Worm (Caenorhabditis elegans) whole organism, young adult: ENCODE data around the gene B0365.9.
A peak's percentile ranks its signal among the peaks of the same experiment; 100 is the strongest.

ENCODE experiments used
- B0035.1 ChIP-seq: sonication (generic microtip); optimal IDR thresholded peaks from 2 replicates; lab custom pipeline; 2016; ENCODE audit warnings: missing genetic modification characterization, mild to moderate bottlenecking, missing compliant biosample characterization, missing genotype, missing genetic modification reagents
- B0336.3 ChIP-seq: fragments of 200-800 bp; sonication (Bioruptor generic); IDR thresholded peaks from 2 replicates; pipeline ENCODE4 v1.3.6; 2022; ENCODE audit warnings: missing genetic modification characterization, missing compliant biosample characterization
- D2030.7 ChIP-seq: fragments of 200-800 bp; sonication (Bioruptor generic); IDR thresholded peaks from 2 replicates; pipeline ENCODE4 v1.3.6; 2022; ENCODE audit warnings: missing genetic modification reagents, missing genetic modification characterization, missing compliant biosample characterization
- F23B12.7 ChIP-seq: sonication (generic microtip); optimal IDR thresholded peaks from 2 replicates; lab custom pipeline; 2017; ENCODE audit warnings: missing genetic modification characterization, mild to moderate bottlenecking, missing compliant biosample characterization, antibody characterized with exemption, moderate library complexity; ENCODE audit not compliant: insufficient read depth
- F33H1.4 ChIP-seq: fragments of 200-800 bp; sonication (Bioruptor generic); IDR thresholded peaks from 2 replicates; pipeline ENCODE4 v1.3.6; 2022; ENCODE audit warnings: missing genetic modification reagents, missing genetic modification characterization, missing compliant biosample characterization
- F57A8.1 ChIP-seq: fragments of 200-800 bp; sonication (Bioruptor generic); optimal IDR thresholded peaks from 2 replicates; lab custom pipeline; 2018; ENCODE audit warnings: mild to moderate bottlenecking, missing genetic modification characterization, moderate library complexity, missing compliant biosample characterization
- T26A5.8 ChIP-seq: sonication (generic microtip); optimal IDR thresholded peaks from 2 replicates; lab custom pipeline; 2016; ENCODE audit warnings: missing genetic modification characterization, missing compliant biosample characterization
- atf-7 ChIP-seq: sonication (generic microtip); optimal IDR thresholded peaks from 2 replicates; lab custom pipeline; 2017; ENCODE audit warnings: mild to moderate bottlenecking, missing genetic modification characterization, missing compliant biosample characterization
- bed-2 ChIP-seq: fragments of 200-800 bp; sonication (Bioruptor generic); IDR thresholded peaks from 2 replicates; pipeline ENCODE4 v1.3.6; 2022; ENCODE audit warnings: missing genetic modification reagents, missing genetic modification characterization, missing compliant biosample characterization
- die-1 ChIP-seq: sonication (generic microtip); optimal IDR thresholded peaks from 2 replicates; lab custom pipeline; 2016; ENCODE audit warnings: missing genotype, mild to moderate bottlenecking, missing genetic modification characterization, missing compliant biosample characterization
- dox-1 ChIP-seq: fragments of 200-800 bp; sonication (Bioruptor generic); IDR thresholded peaks from 2 replicates; pipeline ENCODE4 v1.3.6; 2022; ENCODE audit warnings: missing genetic modification reagents, missing genetic modification characterization, missing compliant biosample characterization
- dpff-1 ChIP-seq: sonication (generic microtip); optimal IDR thresholded peaks from 2 replicates; lab custom pipeline; 2017; ENCODE audit warnings: mild to moderate bottlenecking, missing genetic modification characterization, missing compliant biosample characterization
- egl-18 ChIP-seq: fragments of 200-800 bp; sonication (Bioruptor generic); IDR thresholded peaks from 2 replicates; pipeline ENCODE4 v1.3.6; 2022; ENCODE audit warnings: missing genetic modification reagents, missing genetic modification characterization, missing compliant biosample characterization
- egl-44 ChIP-seq: fragments of 200-800 bp; sonication (Bioruptor generic); IDR thresholded peaks from 2 replicates; pipeline ENCODE4 v1.3.6; 2022; ENCODE audit warnings: missing genetic modification reagents, missing genetic modification characterization, missing compliant biosample characterization
- ets-4 ChIP-seq: fragments of 200-800 bp; sonication (Bioruptor generic); optimal IDR thresholded peaks from 2 replicates; lab custom pipeline; 2018; ENCODE audit warnings: mild to moderate bottlenecking, missing genetic modification characterization, missing compliant biosample characterization
- gei-17 ChIP-seq: fragments of 200-800 bp; sonication (Bioruptor generic); optimal IDR thresholded peaks from 2 replicates; lab custom pipeline; 2018; ENCODE audit warnings: mild to moderate bottlenecking, missing genetic modification characterization, missing compliant biosample characterization
- him-1 ChIP-seq: sonication (generic microtip); optimal IDR thresholded peaks from 2 replicates; lab custom pipeline; 2016; ENCODE audit warnings: missing genotype, missing genetic modification reagents, missing genetic modification characterization, missing compliant biosample characterization
- hmg-1.2 ChIP-seq: fragments of 200-800 bp; sonication (Bioruptor generic); IDR thresholded peaks from 2 replicates; pipeline ENCODE4 v1.3.6; 2022; ENCODE audit warnings: missing genetic modification reagents, missing genetic modification characterization, missing compliant biosample characterization
- hsf-1 ChIP-seq: fragments of 200-800 bp; sonication (Bioruptor generic); IDR thresholded peaks from 2 replicates; pipeline ENCODE4 v1.3.6; 2022; ENCODE audit warnings: missing genetic modification reagents, missing genetic modification characterization, missing compliant biosample characterization
- let-607 ChIP-seq, 2 experiments: fragments of 200-800 bp in 1 of 2; sonication (Bioruptor generic) in 1 of 2; sonication (generic microtip) in 1 of 2; optimal IDR thresholded peaks; 2 replicates each; lab custom pipeline; 2016 to 2018; ENCODE audit warnings: mild to moderate bottlenecking in 2 of 2, missing compliant biosample characterization in 2 of 2, missing genetic modification characterization in 2 of 2, moderate library complexity in 2 of 2, missing genotype in 1 of 2
- lin-35 ChIP-seq, 3 experiments: fragments of 150-350 bp in 2 of 3; sonication (generic microtip) in 1 of 3; optimal IDR thresholded peaks; 2 replicates each; lab custom pipeline; 2014 to 2018; ENCODE audit warnings: missing biosample characterization in 3 of 3, missing genetic modification characterization in 3 of 3, missing genetic modification reagents in 3 of 3
- lin-54 ChIP-seq: fragments of 200-800 bp; sonication (Bioruptor generic); optimal IDR thresholded peaks from 2 replicates; lab custom pipeline; 2018; ENCODE audit warnings: mild to moderate bottlenecking, missing genetic modification characterization, missing compliant biosample characterization
- lir-1 ChIP-seq: fragments of 200-800 bp; sonication (Bioruptor generic); conservative IDR thresholded peaks from 2 replicates; pipeline ENCODE4 v1.3.6; 2022; ENCODE audit warnings: missing genetic modification reagents, missing genetic modification characterization, missing compliant biosample characterization
- lsl-1 ChIP-seq: fragments of 200-800 bp; sonication (Bioruptor generic); optimal IDR thresholded peaks from 2 replicates; lab custom pipeline; 2018; ENCODE audit warnings: mild to moderate bottlenecking, missing genetic modification characterization, moderate library complexity, missing compliant biosample characterization
- madf-8 ChIP-seq: fragments of 200-800 bp; sonication (Bioruptor generic); conservative IDR thresholded peaks from 2 replicates; pipeline ENCODE4 v1.3.6; 2022; ENCODE audit warnings: missing genetic modification reagents, missing genetic modification characterization, missing compliant biosample characterization
- mcd-1 ChIP-seq: fragments of 200-800 bp; sonication (Bioruptor generic); IDR thresholded peaks from 2 replicates; pipeline ENCODE4 v1.3.6; 2022; ENCODE audit warnings: missing genetic modification reagents, missing genetic modification characterization, missing compliant biosample characterization
- mes-4 ChIP-seq: sonication (generic microtip); optimal IDR thresholded peaks from 2 replicates; lab custom pipeline; 2016; ENCODE audit warnings: missing genotype, missing genetic modification characterization, missing compliant biosample characterization
- mxl-1 ChIP-seq: sonication (generic microtip); optimal IDR thresholded peaks from 2 replicates; lab custom pipeline; 2016; ENCODE audit warnings: missing genetic modification characterization, missing compliant biosample characterization
- nfya-1 ChIP-seq: sonication (generic microtip); optimal IDR thresholded peaks from 2 replicates; lab custom pipeline; 2017; ENCODE audit warnings: antibody characterized with exemption, missing compliant biosample characterization, missing genetic modification characterization, borderline replicate concordance; ENCODE audit not compliant: insufficient read depth
- nfya-2 ChIP-seq: fragments of 200-800 bp; sonication (Bioruptor generic); IDR thresholded peaks from 2 replicates; pipeline ENCODE4 v1.3.6; 2022; ENCODE audit warnings: missing genetic modification reagents, missing genetic modification characterization, missing compliant biosample characterization
- nhr-179 ChIP-seq: sonication (generic microtip); optimal IDR thresholded peaks from 2 replicates; lab custom pipeline; 2016; ENCODE audit warnings: mild to moderate bottlenecking, missing genetic modification characterization, missing compliant biosample characterization
- nhr-80 ChIP-seq: sonication (generic microtip); optimal IDR thresholded peaks from 2 replicates; lab custom pipeline; 2016; ENCODE audit warnings: missing genetic modification characterization, missing compliant biosample characterization
- repo-1 ChIP-seq: sonication (generic microtip); optimal IDR thresholded peaks from 2 replicates; lab custom pipeline; 2017; ENCODE audit warnings: mild to moderate bottlenecking, missing genetic modification characterization, missing compliant biosample characterization
- sdz-38 ChIP-seq: sonication (generic microtip); optimal IDR thresholded peaks from 2 replicates; lab custom pipeline; 2016; ENCODE audit warnings: missing genotype, missing genetic modification characterization, missing compliant biosample characterization
- snpc-1.1 ChIP-seq: sonication (generic microtip); optimal IDR thresholded peaks from 2 replicates; lab custom pipeline; 2017; ENCODE audit warnings: missing genetic modification characterization, mild to moderate bottlenecking, missing compliant biosample characterization, antibody characterized with exemption, moderate library complexity, missing genotype, missing genetic modification reagents; ENCODE audit not compliant: insufficient read depth
- snpc-3.4 ChIP-seq: sonication (generic microtip); optimal IDR thresholded peaks from 2 replicates; lab custom pipeline; 2017; ENCODE audit warnings: missing genetic modification characterization, mild to moderate bottlenecking, missing compliant biosample characterization, antibody characterized with exemption, moderate library complexity, missing genotype, missing genetic modification reagents
- snpc-4 ChIP-seq, 5 experiments: fragments of 150-350 bp in 1 of 5; sonication (generic microtip) in 4 of 5; optimal IDR thresholded peaks; 2 replicates each; lab custom pipeline; 2014 to 2018; ENCODE audit warnings: missing genetic modification characterization in 5 of 5, missing biosample characterization in 3 of 5, antibody characterized with exemption in 2 of 5, mild to moderate bottlenecking in 2 of 5, missing compliant biosample characterization in 2 of 5, missing genotype in 2 of 5, moderate library complexity in 2 of 5, missing genetic modification reagents in 1 of 5
- unc-62 ChIP-seq: fragments of 150-350 bp; optimal IDR thresholded peaks from 2 replicates; lab custom pipeline; 2014; ENCODE audit warnings: missing biosample characterization, missing genetic modification reagents, missing genetic modification characterization
- zim-3 ChIP-seq: sonication (generic microtip); optimal IDR thresholded peaks from 2 replicates; lab custom pipeline; 2017; ENCODE audit warnings: mild to moderate bottlenecking, missing genetic modification characterization, moderate library complexity, missing compliant biosample characterization
- ztf-28 ChIP-seq: fragments of 200-800 bp; sonication (Bioruptor generic); IDR thresholded peaks from 2 replicates; pipeline ENCODE4 v1.3.6; 2022; ENCODE audit warnings: missing genetic modification reagents, missing genetic modification characterization, missing compliant biosample characterization

B0365.9 gene

ce11 chrV:13163841-13164240 is 30.5 kb upstream of the B0365.9 start:
- 0 out of 2 replicates have a peak, but pooled peaks have one; percentile 43 for TF ChIP-seq egl-44 (GFP tag; lab: Robert Waterston, UW)
- TF ChIP-seq B0336.3 (GFP tag; lab: Robert Waterston, UW), result peak; percentile 25; the same call in 1 of the 2 replicates
- TF ChIP-seq bed-2 (GFP tag; lab: Robert Waterston, UW), result no peak
- TF ChIP-seq nhr-80 (tag; lab: Kevin White, UChicago), result peak; percentile 91
- no peak for TF ChIP-seq dpff-1
- no peak for TF ChIP-seq lsl-1 (GFP tag; lab: Kevin White, UChicago)
- no peak for TF ChIP-seq B0035.1 (tag; lab: Kevin White, UChicago)
- no peak for TF ChIP-seq F57A8.1 (GFP tag; lab: Kevin White, UChicago)
- TF ChIP-seq nhr-179 (tag; lab: Kevin White, UChicago), result no peak
- TF ChIP-seq lin-54 (GFP tag; lab: Kevin White, UChicago), result peak; percentile 18
- TF ChIP-seq atf-7 (tag; lab: Kevin White, UChicago), result peak; percentile 54
- TF ChIP-seq dox-1, result peak; percentile 58
- no peak for TF ChIP-seq die-1 (tag; lab: Kevin White, UChicago)
- TF ChIP-seq egl-18 (GFP tag; lab: Robert Waterston, UW), result no peak
- no peak for TF ChIP-seq nfya-1 (tag; lab: Kevin White, UChicago)
- no peak for TF ChIP-seq T26A5.8 (tag; lab: Kevin White, UChicago)
- peak; percentile 63 for TF ChIP-seq F23B12.7 (tag; lab: Kevin White, UChicago)
- TF ChIP-seq zim-3, result no peak
- peak; percentile 65 to 94 for TF ChIP-seq let-607 (tag; optimal IDR thresholded peaks at IDR 0.05; lab: Kevin White, UChicago)
- TF ChIP-seq mxl-1, result no peak
- no peak for TF ChIP-seq snpc-4 (GFP tag; optimal IDR thresholded peaks at IDR 0.05; lab: Kevin White, UChicago)
- TF ChIP-seq snpc-4 (tag; optimal IDR thresholded peaks at IDR 0.05; lab: Kevin White, UChicago), result peak in 2 of 4 experiments; percentile 1 to 55
- TF ChIP-seq repo-1 (tag; lab: Kevin White, UChicago), result peak; percentile 33
- TF ChIP-seq mcd-1 (GFP tag; lab: Robert Waterston, UW), result peak; percentile 33; the same call in 1 of the 2 replicates
- TF ChIP-seq ets-4 (GFP tag; lab: Kevin White, UChicago), result peak; percentile 47

ce11 chrV:13162885-13163284 is 29.5 kb upstream of the B0365.9 start:
- no peak for TF ChIP-seq egl-44 (GFP tag; lab: Robert Waterston, UW)
- peak; percentile 4 for TF ChIP-seq snpc-3.4 (tag; lab: Kevin White, UChicago)
- TF ChIP-seq gei-17, result no peak
- TF ChIP-seq snpc-1.1 (tag; lab: Kevin White, UChicago), result peak; percentile 86
- TF ChIP-seq snpc-4 (GFP tag; optimal IDR thresholded peaks at IDR 0.05; lab: Kevin White, UChicago), result peak; percentile 46
- TF ChIP-seq snpc-4 (tag; optimal IDR thresholded peaks at IDR 0.05; lab: Kevin White, UChicago), result peak; percentile 12 to 88 (median 76)
- TF ChIP-seq hmg-1.2 (GFP tag; lab: Robert Waterston, UW), result peak; percentile 68
- TF ChIP-seq sdz-38 (tag; lab: Kevin White, UChicago), result no peak
- TF ChIP-seq, all 124 proteins: peak for 4

DNA sequence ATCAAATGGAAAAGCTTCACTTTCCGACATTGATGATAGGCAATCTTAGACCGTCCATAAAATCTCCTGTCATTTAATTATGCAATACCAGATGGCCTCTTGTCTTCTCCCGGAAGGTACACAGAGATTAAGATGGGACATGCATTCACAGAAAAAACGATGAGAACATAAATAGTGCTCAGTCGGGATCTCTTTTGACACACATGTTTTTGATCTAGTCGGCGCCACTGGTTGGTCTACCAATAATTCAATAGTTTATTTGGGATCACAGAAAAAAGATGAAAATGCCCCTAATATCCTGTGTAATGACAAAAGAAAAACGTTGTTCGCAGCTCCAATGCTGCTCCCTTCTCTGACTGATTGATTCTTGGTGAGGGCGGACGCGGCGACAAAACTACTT is 27.7 kb upstream of the B0365.9 start:
- TF ChIP-seq lir-1 (GFP tag; lab: Robert Waterston, UW), result no peak
- TF ChIP-seq nfya-1 (tag; lab: Kevin White, UChicago), result no peak
- no peak for TF ChIP-seq nfya-2 (GFP tag; lab: Robert Waterston, UW)
- TF ChIP-seq lin-35 (GFP tag; optimal IDR thresholded peaks at IDR 0.05; lab: Kevin White, UChicago), result no peak
- TF ChIP-seq hsf-1 (GFP tag; lab: Robert Waterston, UW), result no peak
- TF ChIP-seq D2030.7 (GFP tag; lab: Robert Waterston, UW), result no peak
- no peak for TF ChIP-seq madf-8
- TF ChIP-seq him-1 (tag; lab: Kevin White, UChicago), result no peak
- no peak for TF ChIP-seq F33H1.4
- TF ChIP-seq unc-62 (GFP tag; lab: Kevin White, UChicago), result no peak
- TF ChIP-seq mes-4 (tag; lab: Kevin White, UChicago), result no peak
- no peak for TF ChIP-seq ztf-28 (GFP tag; lab: Robert Waterston, UW)
